Fruit fly (Drosophila melanogaster) whole organism, adult: ENCODE data around the gene CG18586.
A peak's percentile ranks its signal among the peaks of the same experiment; 100 is the strongest.

ENCODE experiments used
- CG11617 ChIP-seq: fragments of 200-800 bp; sonication (Bioruptor generic); optimal IDR thresholded peaks from 2 replicates; lab custom pipeline; 2017; ENCODE audit warnings: mild to moderate bottlenecking, missing biosample characterization, missing genetic modification reagents, missing genetic modification characterization
- CG12768 ChIP-seq: fragments of 200-800 bp; sonication (Bioruptor generic); optimal IDR thresholded peaks from 2 replicates; lab custom pipeline; 2017; ENCODE audit warnings: missing biosample characterization, missing genetic modification characterization, mild to moderate bottlenecking, moderate library complexity, missing genetic modification reagents
- CG14711 ChIP-seq: fragments of 200-800 bp; sonication (Bioruptor generic); optimal IDR thresholded peaks from 2 replicates; lab custom pipeline; 2018; ENCODE audit warnings: missing biosample characterization, mild to moderate bottlenecking, missing genetic modification characterization, moderate library complexity
- CG1620 ChIP-seq: fragments of 200-800 bp; sonication (Bioruptor generic); optimal IDR thresholded peaks from 2 replicates; lab custom pipeline; 2016; ENCODE audit warnings: missing biosample characterization, missing genetic modification characterization
- CG33017 ChIP-seq: fragments of 200-800 bp; sonication (Bioruptor generic); optimal IDR thresholded peaks from 2 replicates; lab custom pipeline; 2018; ENCODE audit warnings: missing biosample characterization, mild to moderate bottlenecking, missing genetic modification characterization, moderate library complexity
- CG5204 ChIP-seq: fragments of 200-800 bp; sonication (Bioruptor generic); optimal IDR thresholded peaks from 2 replicates; lab custom pipeline; 2016; ENCODE audit warnings: missing biosample characterization, missing genetic modification characterization
- CG7045 ChIP-seq: fragments of 200-800 bp; sonication (Bioruptor generic); optimal IDR thresholded peaks from 2 replicates; lab custom pipeline; 2017; ENCODE audit warnings: missing biosample characterization, mild to moderate bottlenecking, missing genetic modification characterization
- CG7101 ChIP-seq: fragments of 200-800 bp; sonication (Bioruptor generic); optimal IDR thresholded peaks from 2 replicates; lab custom pipeline; 2018; ENCODE audit warnings: missing biosample characterization, mild to moderate bottlenecking, missing genetic modification characterization, moderate library complexity
- Clk ChIP-seq: fragments of 200-800 bp; sonication (Bioruptor generic); optimal IDR thresholded peaks from 2 replicates; lab custom pipeline; 2017; ENCODE audit warnings: missing biosample characterization, missing genetic modification characterization
- Crg-1 ChIP-seq: fragments of 200-800 bp; sonication (Bioruptor generic); optimal IDR thresholded peaks from 2 replicates; lab custom pipeline; 2016; ENCODE audit warnings: missing biosample characterization, missing genetic modification characterization
- Hr96 ChIP-seq: fragments of 200-800 bp; sonication (Bioruptor generic); optimal IDR thresholded peaks from 2 replicates; lab custom pipeline; 2016; ENCODE audit warnings: missing biosample characterization, missing genetic modification characterization
- Mnt ChIP-seq: fragments of 200-800 bp; sonication (Bioruptor generic); optimal IDR thresholded peaks from 2 replicates; lab custom pipeline; 2016; ENCODE audit warnings: missing biosample characterization, mild to moderate bottlenecking, missing genetic modification characterization
- bab1 ChIP-seq: fragments of 200-800 bp; sonication (Bioruptor generic); optimal IDR thresholded peaks from 3 replicates; lab custom pipeline; 2019; ENCODE audit warnings: missing biosample characterization, mild to moderate bottlenecking, missing genetic modification characterization, moderate library complexity
- cic ChIP-seq: fragments of 200-800 bp; sonication (Bioruptor generic); optimal IDR thresholded peaks from 2 replicates; lab custom pipeline; 2017; ENCODE audit warnings: missing biosample characterization, mild to moderate bottlenecking, missing genetic modification characterization, moderate library complexity
- cnc ChIP-seq, 2 experiments: fragments of >200 bp; optimal IDR thresholded peaks; 2 replicates each; lab custom pipeline; 2017
- kay ChIP-seq: fragments of 200-800 bp; sonication (Bioruptor generic); peaks from one replicate; lab custom pipeline; 2016; ENCODE audit warnings: missing biosample characterization, missing genetic modification characterization, borderline replicate concordance
- ovo ChIP-seq: fragments of 200-800 bp; sonication (Bioruptor generic); optimal IDR thresholded peaks from 2 replicates; lab custom pipeline; 2016; ENCODE audit warnings: missing biosample characterization, missing genetic modification characterization
- pad ChIP-seq: fragments of 200-800 bp; sonication (Bioruptor generic); optimal IDR thresholded peaks from 3 replicates; lab custom pipeline; 2017; ENCODE audit warnings: missing biosample characterization, missing genetic modification characterization, mild to moderate bottlenecking, moderate library complexity, missing genetic modification reagents
- tj ChIP-seq: fragments of 200-800 bp; sonication (Bioruptor generic); optimal IDR thresholded peaks from 3 replicates; lab custom pipeline; 2017; ENCODE audit warnings: missing biosample characterization, mild to moderate bottlenecking, missing genetic modification characterization, moderate library complexity
- toe ChIP-seq: fragments of 200-800 bp; sonication (Bioruptor generic); optimal IDR thresholded peaks from 2 replicates; lab custom pipeline; 2016; ENCODE audit warnings: missing biosample characterization, missing genetic modification characterization

Gene CG18586

dm6 chr3L:5866924-5867323, 6.2 kb upstream of the CG18586 start:
- no peak for TF ChIP-seq tj

DNA sequence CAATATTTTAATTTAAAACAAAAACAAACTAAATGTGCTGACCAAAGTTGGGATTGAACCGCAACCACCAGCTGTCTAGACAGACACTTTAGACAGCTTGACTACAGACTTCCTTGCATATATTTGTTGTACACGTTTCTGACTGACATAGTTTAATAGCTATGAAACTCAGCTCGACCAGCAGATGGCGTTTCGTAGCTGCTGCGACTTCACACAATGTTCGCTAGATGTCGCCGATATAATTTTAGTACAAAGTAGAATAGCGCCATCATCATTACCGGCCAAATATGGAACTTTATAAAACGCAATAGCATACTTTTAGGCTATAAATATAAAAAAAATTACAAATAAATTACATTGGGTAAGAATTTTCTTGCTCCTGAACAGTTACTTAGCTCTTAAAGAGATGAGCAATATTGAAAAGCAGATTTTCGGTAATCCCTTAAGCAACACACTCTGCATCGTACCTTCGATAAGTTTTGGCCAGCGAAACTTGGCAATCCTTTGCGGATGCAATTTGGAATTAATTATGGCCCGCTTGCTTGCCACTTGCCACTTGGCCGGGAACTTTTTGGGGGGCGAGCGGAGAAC, 3.4 kb upstream of the CG18586 start:
- TF ChIP-seq bab1 (peak; percentile 83), toe (GFP tag; lab: Kevin White, UChicago) (peak; percentile 70), CG7101 (peak; percentile 45), cic (no peak), Hr96 (GFP tag; lab: Kevin White, UChicago) (peak; percentile 70), CG5204 (peak; percentile 20), CG12768 (no peak), CG14711 (tag; lab: Kevin White, UChicago) (peak; percentile 42), tj (no peak), CG7045 (GFP tag; lab: Kevin White, UChicago) (peak; percentile 40), cnc (optimal IDR thresholded peaks at IDR 0.05; lab: Kevin White, UChicago) (no peak), Crg-1 (peak; percentile 36), CG33017 (tag; lab: Kevin White, UChicago) (no peak), CG1620 (GFP tag; lab: Kevin White, UChicago) (peak; percentile 24), pad (GFP tag; lab: Kevin White, UChicago) (peak; percentile 58)

dm6 chr3L:5871201-5871600, 1.9 kb upstream of the CG18586 start, which contains the start of gene CG5568:
TSS of gene CG5568 (plus strand) at chr3L:5871501.
- TF ChIP-seq ovo (GFP tag; lab: Kevin White, UChicago), result no peak
- no peak for TF ChIP-seq CG14711 (tag; lab: Kevin White, UChicago)
- no peak for TF ChIP-seq Mnt (GFP tag; lab: Kevin White, UChicago)
- no peak for TF ChIP-seq CG7045 (GFP tag; lab: Kevin White, UChicago)
- no peak for TF ChIP-seq CG5204
- TF ChIP-seq bab1, result no peak
- no peak for TF ChIP-seq CG1620 (GFP tag; lab: Kevin White, UChicago)
- TF ChIP-seq Hr96 (GFP tag; lab: Kevin White, UChicago), result no peak
- no peak for TF ChIP-seq CG12768
- no peak for TF ChIP-seq toe (GFP tag; lab: Kevin White, UChicago)
- TF ChIP-seq CG11617 (GFP tag; lab: Kevin White, UChicago), result no peak
- no peak for TF ChIP-seq CG33017 (tag; lab: Kevin White, UChicago)
- TF ChIP-seq tj, result no peak
- no peak for TF ChIP-seq kay (GFP tag; lab: Kevin White, UChicago)
- TF ChIP-seq Crg-1, result no peak
- no peak for TF ChIP-seq pad (GFP tag; lab: Kevin White, UChicago)
- TF ChIP-seq cic, result no peak

DNA sequence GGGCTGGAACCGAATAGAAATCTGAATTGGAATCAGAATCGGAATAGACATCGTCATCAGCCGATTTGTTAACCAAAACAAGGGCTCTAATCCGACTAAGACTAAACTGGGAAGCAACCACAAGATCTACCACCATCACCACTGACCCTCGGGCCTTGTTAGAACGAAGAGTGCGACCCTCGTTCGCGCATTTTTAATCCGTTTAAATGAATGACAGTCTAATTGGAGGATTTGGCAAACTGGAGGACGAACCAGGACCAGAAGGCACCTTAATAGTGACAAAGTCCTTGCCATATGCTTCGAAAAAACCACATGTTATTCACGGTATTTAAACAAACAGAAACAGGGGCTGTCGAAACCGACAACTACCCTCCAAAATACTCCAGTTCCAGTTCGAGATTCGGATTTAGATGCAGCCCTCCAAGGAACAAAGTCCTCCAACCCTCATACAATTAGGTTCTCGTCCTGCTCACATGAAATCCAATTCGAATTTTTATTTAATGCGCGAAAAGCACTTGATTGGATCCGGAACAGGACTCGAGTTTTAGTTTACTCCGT, 5.7 kb downstream of the CG18586 start:
- TF ChIP-seq Hr96 (GFP tag; lab: Kevin White, UChicago), result no peak
- TF ChIP-seq CG14711 (tag; lab: Kevin White, UChicago), result no peak
- no peak for TF ChIP-seq cic
- TF ChIP-seq Clk (GFP tag; lab: Kevin White, UChicago), result no peak
- TF ChIP-seq CG1620 (GFP tag; lab: Kevin White, UChicago), result no peak
- TF ChIP-seq tj, result no peak
- no peak for TF ChIP-seq CG11617 (GFP tag; lab: Kevin White, UChicago)
- no peak for TF ChIP-seq kay (GFP tag; lab: Kevin White, UChicago)
- no peak for TF ChIP-seq cnc (optimal IDR thresholded peaks at IDR 0.05; lab: Kevin White, UChicago)

- TF ChIP-seq pad (GFP tag; lab: Kevin White, UChicago) (no peak), cic (no peak), CG14711 (tag; lab: Kevin White, UChicago) (no peak), toe (GFP tag; lab: Kevin White, UChicago) (no peak), CG7045 (GFP tag; lab: Kevin White, UChicago) (no peak), bab1 (no peak), ovo (GFP tag; lab: Kevin White, UChicago) (no peak), CG33017 (tag; lab: Kevin White, UChicago) (no peak), CG1620 (GFP tag; lab: Kevin White, UChicago) (no peak), kay (GFP tag; lab: Kevin White, UChicago) (no peak), CG7101 (no peak), CG11617 (GFP tag; lab: Kevin White, UChicago) (no peak), cnc (optimal IDR thresholded peaks at IDR 0.05; lab: Kevin White, UChicago) (no peak), CG5204 (no peak), Crg-1 (no peak), tj (no peak), CG12768 (no peak)
Measured at dm6 chr3L:5881310-5882208, 8.4 kb downstream of the CG18586 start.

- TF ChIP-seq bab1 (no peak), cic (no peak), tj (no peak), CG11617 (GFP tag; lab: Kevin White, UChicago) (no peak), CG33017 (tag; lab: Kevin White, UChicago) (no peak), pad (GFP tag; lab: Kevin White, UChicago) (no peak), cnc (optimal IDR thresholded peaks at IDR 0.05; lab: Kevin White, UChicago) (no peak), CG7101 (no peak), ovo (GFP tag; lab: Kevin White, UChicago) (no peak), Hr96 (GFP tag; lab: Kevin White, UChicago) (no peak), Clk (GFP tag; lab: Kevin White, UChicago) (no peak), Mnt (GFP tag; lab: Kevin White, UChicago) (no peak), CG7045 (GFP tag; lab: Kevin White, UChicago) (no peak)
Measured at dm6 chr3L:5882209-5882403, 9.0 kb downstream of the CG18586 start, which contains the start of gene CG13287. TSS of gene CG13287 (plus strand) at chr3L:5882304.
